Worm (Caenorhabditis elegans) whole organism, young adult: Measurements from ENCODE around the gene R03G8.6.
A peak's percentile ranks its signal among the peaks of the same experiment; 100 is the strongest.
"Not testable (repeated sequence)": the region's sequence is repeated elsewhere in the genome, so short reads cannot be mapped to it uniquely, and the experiment has no call there.

Experiments
- F57C9.4 ChIP-seq: sonication (generic microtip); optimal IDR thresholded peaks from 2 replicates; lab custom pipeline; 2017; ENCODE audit warnings: mild to moderate bottlenecking, missing genetic modification characterization, missing compliant biosample characterization
- K12H6.12 ChIP-seq: fragments of 200-800 bp; sonication (Bioruptor generic); optimal IDR thresholded peaks from 2 replicates; lab custom pipeline; 2018; ENCODE audit warnings: mild to moderate bottlenecking, missing genetic modification characterization, missing compliant biosample characterization
- Y53G8AR.9 ChIP-seq: fragments of 200-800 bp; sonication (Bioruptor generic); conservative IDR thresholded peaks from 2 replicates; pipeline ENCODE4 v1.3.6; 2022; ENCODE audit warnings: missing genetic modification reagents, missing genetic modification characterization, missing compliant biosample characterization
- ama-1 ChIP-seq, 3 experiments: fragments of 150-350 bp in 1 of 3; sonication (generic microtip) in 2 of 3; optimal IDR thresholded peaks; 2 replicates each; lab custom pipeline; 2014 to 2018; ENCODE audit warnings: missing biosample characterization in 2 of 3, missing genetic modification characterization in 2 of 3, missing genetic modification reagents in 2 of 3
- ceh-100 ChIP-seq: fragments of 200-800 bp; sonication (Bioruptor generic); IDR thresholded peaks from 2 replicates; pipeline ENCODE4 v1.3.6; 2022; ENCODE audit warnings: missing genetic modification reagents, missing genetic modification characterization, missing compliant biosample characterization
- ceh-91 ChIP-seq: fragments of 200-800 bp; sonication (Bioruptor generic); IDR thresholded peaks from 2 replicates; pipeline ENCODE4 v1.3.6; 2022; ENCODE audit warnings: missing genetic modification reagents, missing genetic modification characterization, missing compliant biosample characterization
- egl-18 ChIP-seq: fragments of 200-800 bp; sonication (Bioruptor generic); IDR thresholded peaks from 2 replicates; pipeline ENCODE4 v1.3.6; 2022; ENCODE audit warnings: missing genetic modification reagents, missing genetic modification characterization, missing compliant biosample characterization
- egl-44 ChIP-seq: fragments of 200-800 bp; sonication (Bioruptor generic); IDR thresholded peaks from 2 replicates; pipeline ENCODE4 v1.3.6; 2022; ENCODE audit warnings: missing genetic modification reagents, missing genetic modification characterization, missing compliant biosample characterization
- lin-26 ChIP-seq: fragments of 200-800 bp; sonication (Bioruptor generic); IDR thresholded peaks from 2 replicates; pipeline ENCODE4 v1.3.6; 2022; ENCODE audit warnings: missing genetic modification reagents, missing genetic modification characterization, missing compliant biosample characterization
- lsy-27 ChIP-seq: sonication (generic microtip); optimal IDR thresholded peaks from 2 replicates; lab custom pipeline; 2017; ENCODE audit warnings: missing genetic modification characterization, mild to moderate bottlenecking, missing compliant biosample characterization, antibody characterized with exemption, missing genotype, borderline replicate concordance; ENCODE audit not compliant: insufficient read depth
- nhr-27 ChIP-seq: fragments of 200-800 bp; sonication (Bioruptor generic); optimal IDR thresholded peaks from 2 replicates; lab custom pipeline; 2018; ENCODE audit warnings: mild to moderate bottlenecking, missing genetic modification characterization, moderate library complexity, missing compliant biosample characterization
- rec-8 ChIP-seq, 2 experiments: sonication (generic microtip); optimal IDR thresholded peaks; 2 replicates each; lab custom pipeline; 2016; ENCODE audit warnings: mild to moderate bottlenecking in 2 of 2, missing genetic modification characterization in 2 of 2, missing genetic modification reagents in 2 of 2, missing genotype in 2 of 2, missing biosample characterization in 1 of 2, missing compliant biosample characterization in 1 of 2, moderate library complexity in 1 of 2
- snpc-1.1 ChIP-seq: sonication (generic microtip); optimal IDR thresholded peaks from 2 replicates; lab custom pipeline; 2017; ENCODE audit warnings: missing genetic modification characterization, mild to moderate bottlenecking, missing compliant biosample characterization, antibody characterized with exemption, moderate library complexity, missing genotype, missing genetic modification reagents; ENCODE audit not compliant: insufficient read depth
- sptf-2 ChIP-seq: fragments of 200-800 bp; sonication (Bioruptor generic); optimal IDR thresholded peaks from 2 replicates; lab custom pipeline; 2018; ENCODE audit warnings: mild to moderate bottlenecking, missing genetic modification characterization, missing compliant biosample characterization
- zim-3 ChIP-seq: sonication (generic microtip); optimal IDR thresholded peaks from 2 replicates; lab custom pipeline; 2017; ENCODE audit warnings: mild to moderate bottlenecking, missing genetic modification characterization, moderate library complexity, missing compliant biosample characterization

R03G8.6 gene

ce11 chrX:13046324-13046723 is 54.0 kb downstream of the R03G8.6 start (continued):
- TF ChIP-seq lin-26 (GFP tag; lab: Robert Waterston, UW) (peak; percentile 96), nhr-27 (peak; percentile 85), ama-1 (GFP tag; optimal IDR thresholded peaks at IDR 0.05; lab: Kevin White, UChicago) (peak; percentile 78 to 89), Y53G8AR.9 (peak; percentile 90), F57C9.4 (tag; lab: Kevin White, UChicago) (peak; percentile 63), egl-18 (GFP tag; lab: Robert Waterston, UW) (peak; percentile 79; the same call in 1 of the 2 replicates), ceh-91 (GFP tag; lab: Robert Waterston, UW) (0 out of 2 replicates have a peak, but pooled peaks have one; percentile 24), sptf-2 (GFP tag; lab: Kevin White, UChicago) (peak; percentile 50), lsy-27 (peak; percentile 86), ceh-100 (GFP tag; lab: Robert Waterston, UW) (peak; percentile 69), snpc-1.1 (peak; percentile 38), egl-44 (peak; percentile 75), zim-3 (tag; lab: Kevin White, UChicago) (peak; percentile 96), K12H6.12 (tag; lab: Kevin White, UChicago) (peak; percentile 76), rec-8 (tag; optimal IDR thresholded peaks at IDR 0.05; lab: Kevin White, UChicago) (peak; percentile 80 to 81)
- TF ChIP-seq ama-1 (optimal IDR thresholded peaks at IDR 0.05; lab: Kevin White, UChicago) = not testable (repeated sequence)
